Worm (Caenorhabditis elegans) whole organism, L3 larva: ENCODE results near the gene Y116A8C.40.

Source experiments
- R02D3.7 ChIP-seq: fragments of 150-350 bp; optimal IDR thresholded peaks from 2 replicates; lab custom pipeline; 2014; ENCODE audit warnings: missing biosample characterization, missing genetic modification characterization
- ZK546.5 ChIP-seq: sonication (generic microtip); optimal IDR thresholded peaks from 2 replicates; lab custom pipeline; 2017; ENCODE audit warnings: missing biosample characterization, missing genetic modification characterization
- aly-2 ChIP-seq: fragments of 150-350 bp; optimal IDR thresholded peaks from 2 replicates; lab custom pipeline; 2014; ENCODE audit warnings: missing biosample characterization, missing genetic modification characterization
- ama-1 ChIP-seq: fragments of 150-350 bp; optimal IDR thresholded peaks from 2 replicates; lab custom pipeline; 2018
- ceh-16 ChIP-seq: sonication (generic microtip); optimal IDR thresholded peaks from 2 replicates; lab custom pipeline; 2017; ENCODE audit warnings: missing biosample characterization, missing genetic modification characterization
- ceh-82 ChIP-seq: fragments of 150-350 bp; optimal IDR thresholded peaks from 2 replicates; lab custom pipeline; 2014; ENCODE audit warnings: missing biosample characterization, missing genetic modification characterization
- ceh-9 ChIP-seq: sonication (generic microtip); optimal IDR thresholded peaks from 2 replicates; lab custom pipeline; 2018; ENCODE audit warnings: missing biosample characterization, missing genetic modification characterization
- daf-12 ChIP-seq: fragments of 150-350 bp; optimal IDR thresholded peaks from 2 replicates; lab custom pipeline; 2014; ENCODE audit warnings: missing biosample characterization, missing genetic modification reagents, missing genetic modification characterization
- egl-27 ChIP-seq: sonication (generic microtip); optimal IDR thresholded peaks from 4 replicates; lab custom pipeline; 2017; ENCODE audit warnings: missing biosample characterization, missing genetic modification reagents, missing genetic modification characterization
- egl-5 ChIP-seq: fragments of 150-350 bp; optimal IDR thresholded peaks from 2 replicates; lab custom pipeline; 2017; ENCODE audit warnings: missing biosample characterization, missing genetic modification reagents, missing genetic modification characterization, inconsistent platforms
- elt-1 ChIP-seq: fragments of 150-350 bp; optimal IDR thresholded peaks from 2 replicates; lab custom pipeline; 2014; ENCODE audit warnings: missing biosample characterization, missing genetic modification characterization
- elt-2 ChIP-seq: sonication (generic microtip); optimal IDR thresholded peaks from 2 replicates; lab custom pipeline; 2016; ENCODE audit warnings: missing genetic modification reagents, mild to moderate bottlenecking, missing genetic modification characterization, missing compliant biosample characterization
- elt-3 ChIP-seq, 3 experiments: fragments of 150-350 bp in 1 of 3; sonication (generic microtip) in 2 of 3; optimal IDR thresholded peaks; 2 replicates in 2 of 3; 4 replicates in 1 of 3; lab custom pipeline; 2014 to 2017; ENCODE audit warnings: missing biosample characterization in 3 of 3, missing genetic modification characterization in 3 of 3
- eor-1 ChIP-seq, 2 experiments: fragments of 150-350 bp; optimal IDR thresholded peaks; 2 replicates each; lab custom pipeline; 2014 to 2018; ENCODE audit warnings: missing biosample characterization in 2 of 2, missing genetic modification characterization in 2 of 2
- fkh-10 ChIP-seq: sonication (generic microtip); optimal IDR thresholded peaks from 2 replicates; lab custom pipeline; 2017; ENCODE audit warnings: missing biosample characterization, missing genetic modification reagents, missing genetic modification characterization
- fkh-2 ChIP-seq: fragments of 150-350 bp; optimal IDR thresholded peaks from 2 replicates; lab custom pipeline; 2014; ENCODE audit warnings: missing biosample characterization, missing genetic modification reagents, missing genetic modification characterization
- fos-1 ChIP-seq: fragments of 150-350 bp; optimal IDR thresholded peaks from 2 replicates; lab custom pipeline; 2014; ENCODE audit warnings: missing biosample characterization, missing genetic modification characterization
- hmg-11 ChIP-seq: sonication (generic microtip); optimal IDR thresholded peaks from 2 replicates; lab custom pipeline; 2016; ENCODE audit warnings: missing genetic modification characterization, missing compliant biosample characterization
- lin-15B ChIP-seq: fragments of 150-350 bp; optimal IDR thresholded peaks from 2 replicates; lab custom pipeline; 2014; ENCODE audit warnings: missing biosample characterization, missing genetic modification characterization
- lin-39 ChIP-seq: fragments of 150-350 bp; optimal IDR thresholded peaks from 2 replicates; lab custom pipeline; 2018; ENCODE audit warnings: missing biosample characterization, missing genetic modification reagents, missing genetic modification characterization
- lsy-12 ChIP-seq: sonication (generic microtip); optimal IDR thresholded peaks from 2 replicates; lab custom pipeline; 2016; ENCODE audit warnings: mild to moderate bottlenecking, missing genetic modification characterization, missing compliant biosample characterization
- mdl-1 ChIP-seq: fragments of 150-350 bp; optimal IDR thresholded peaks from 2 replicates; lab custom pipeline; 2014; ENCODE audit warnings: missing biosample characterization, missing genetic modification characterization
- nfya-1 ChIP-seq: sonication (generic microtip); optimal IDR thresholded peaks from 2 replicates; lab custom pipeline; 2017; ENCODE audit warnings: missing genetic modification characterization, mild to moderate bottlenecking, missing compliant biosample characterization, antibody characterized with exemption, moderate library complexity; ENCODE audit not compliant: insufficient read depth
- nhr-23 ChIP-seq: fragments of 150-350 bp; optimal IDR thresholded peaks from 2 replicates; lab custom pipeline; 2014; ENCODE audit warnings: missing biosample characterization, missing genetic modification reagents, missing genetic modification characterization
- nhr-237 ChIP-seq: fragments of 150-350 bp; optimal IDR thresholded peaks from 2 replicates; lab custom pipeline; 2014; ENCODE audit warnings: missing biosample characterization, missing genetic modification characterization
- nhr-25 ChIP-seq: sonication (generic microtip); optimal IDR thresholded peaks from 2 replicates; lab custom pipeline; 2017; ENCODE audit warnings: missing biosample characterization, missing genetic modification characterization
- nhr-28 ChIP-seq: fragments of 150-350 bp; optimal IDR thresholded peaks from 2 replicates; lab custom pipeline; 2014; ENCODE audit warnings: missing biosample characterization, missing genetic modification characterization
- nhr-43 ChIP-seq: sonication (generic microtip); optimal IDR thresholded peaks from 2 replicates; lab custom pipeline; 2016; ENCODE audit warnings: mild to moderate bottlenecking, missing genetic modification characterization, missing compliant biosample characterization; ENCODE audit not compliant: poor library complexity, severe bottlenecking
- nhr-67 ChIP-seq: fragments of 150-350 bp; optimal IDR thresholded peaks from 2 replicates; lab custom pipeline; 2014; ENCODE audit warnings: missing biosample characterization, missing genetic modification characterization
- nhr-77 ChIP-seq: fragments of 150-350 bp; optimal IDR thresholded peaks from 2 replicates; lab custom pipeline; 2014; ENCODE audit warnings: missing biosample characterization, missing genetic modification characterization
- pqm-1 ChIP-seq: fragments of 150-350 bp; optimal IDR thresholded peaks from 2 replicates; lab custom pipeline; 2017; ENCODE audit warnings: missing biosample characterization, missing genetic modification characterization, inconsistent platforms
- skn-1 ChIP-seq: fragments of 150-350 bp; optimal IDR thresholded peaks from 2 replicates; lab custom pipeline; 2014; ENCODE audit warnings: missing biosample characterization, missing genetic modification characterization
- snpc-4 ChIP-seq: fragments of 150-350 bp; optimal IDR thresholded peaks from 2 replicates; lab custom pipeline; 2014; ENCODE audit warnings: missing biosample characterization, missing genetic modification characterization
- tbx-2 ChIP-seq: sonication (generic microtip); optimal IDR thresholded peaks from 2 replicates; lab custom pipeline; 2016; ENCODE audit warnings: mild to moderate bottlenecking, missing genetic modification characterization, missing compliant biosample characterization
- unc-39 ChIP-seq: sonication (generic microtip); optimal IDR thresholded peaks from 4 replicates; lab custom pipeline; 2017; ENCODE audit warnings: missing biosample characterization, missing genetic modification characterization
- zag-1 ChIP-seq: fragments of 150-350 bp; optimal IDR thresholded peaks from 2 replicates; lab custom pipeline; 2014; ENCODE audit warnings: missing biosample characterization, missing genetic modification characterization
- ztf-11 ChIP-seq: fragments of 150-350 bp; optimal IDR thresholded peaks from 2 replicates; lab custom pipeline; 2014; ENCODE audit warnings: missing biosample characterization, missing genetic modification characterization
- ztf-4 ChIP-seq: fragments of 150-350 bp; optimal IDR thresholded peaks from 2 replicates; lab custom pipeline; 2014; ENCODE audit warnings: missing biosample characterization, missing genetic modification characterization

The Y116A8C.40 gene

ce11 chrIV:17150871-17151270 lies at the start of gene Y116A8C.40:
Gene Y116A8C.40 (minus strand): TSS chrIV:17150971.
- TF ChIP-seq lsy-12 (tag; lab: Kevin White, UChicago): no peak
- TF ChIP-seq ztf-4: no peak
- TF ChIP-seq snpc-4 (tag; lab: Kevin White, UChicago): no peak
- TF ChIP-seq hmg-11: no peak
- no peak for TF ChIP-seq tbx-2 (tag; lab: Kevin White, UChicago)
- no peak for TF ChIP-seq R02D3.7 (tag; lab: Kevin White, UChicago)
- no peak for TF ChIP-seq elt-1 (tag; lab: Kevin White, UChicago)
- no peak for TF ChIP-seq eor-1 (tag; optimal IDR thresholded peaks at IDR 0.05; lab: Kevin White, UChicago)
- no peak for TF ChIP-seq ceh-16 (tag; lab: Kevin White, UChicago)
- no peak for TF ChIP-seq pqm-1 (tag; lab: Kevin White, UChicago)
- no peak for TF ChIP-seq nhr-43 (tag; lab: Kevin White, UChicago)
- no peak for TF ChIP-seq egl-5 (tag; lab: Kevin White, UChicago)
- TF ChIP-seq nhr-23: no peak
- TF ChIP-seq elt-3 (tag; optimal IDR thresholded peaks at IDR 0.05; lab: Kevin White, UChicago): no peak
- TF ChIP-seq lin-15B (tag; lab: Kevin White, UChicago): no peak
- TF ChIP-seq ceh-9 (tag; lab: Kevin White, UChicago): no peak
- TF ChIP-seq unc-39 (tag; lab: Kevin White, UChicago): no peak

- no peak for TF ChIP-seq unc-39 (tag; lab: Kevin White, UChicago)
- TF ChIP-seq nhr-43 (tag; lab: Kevin White, UChicago): no peak
- no peak for TF ChIP-seq elt-1 (tag; lab: Kevin White, UChicago)
- no peak for TF ChIP-seq nhr-23
- no peak for TF ChIP-seq eor-1 (tag; optimal IDR thresholded peaks at IDR 0.05; lab: Kevin White, UChicago)
Measured at ce11 chrIV:17199706-17200105, 48.9 kb upstream of the Y116A8C.40 start.

DNA sequence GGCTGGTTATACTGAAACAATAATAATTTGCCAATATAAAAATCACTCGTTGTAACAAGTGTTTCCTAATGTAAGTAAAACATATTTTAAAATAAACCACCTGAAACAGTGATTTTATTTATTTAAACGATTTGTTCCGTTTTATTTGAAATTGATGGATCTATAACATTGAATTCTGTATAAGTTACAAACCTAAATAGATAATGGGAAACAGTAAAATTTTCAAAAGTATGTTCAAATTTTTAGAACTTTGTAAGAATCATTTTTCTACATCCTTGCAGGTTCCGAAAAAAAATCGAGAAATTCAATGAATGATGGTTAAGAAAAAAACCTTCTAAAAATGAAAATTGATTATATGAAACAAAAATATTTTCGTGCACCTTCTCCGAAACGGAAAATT lies 42.7 kb upstream of the Y116A8C.40 start:
- TF ChIP-seq ceh-82 (tag; lab: Kevin White, UChicago) (no peak), ceh-16 (tag; lab: Kevin White, UChicago) (no peak), nhr-25 (tag; lab: Kevin White, UChicago) (no peak), ama-1 (lab: Kevin White, UChicago) (no peak), nhr-28 (tag; lab: Kevin White, UChicago) (no peak), fkh-10 (GFP tag; lab: Kevin White, UChicago) (no peak), aly-2 (no peak), daf-12 (tag; lab: Kevin White, UChicago) (no peak), nhr-237 (tag; lab: Kevin White, UChicago) (no peak), elt-2 (tag; lab: Kevin White, UChicago) (no peak), egl-27 (no peak), mdl-1 (tag; lab: Kevin White, UChicago) (no peak), ztf-4 (no peak), elt-3 (tag; optimal IDR thresholded peaks at IDR 0.05; lab: Kevin White, UChicago) (no peak), egl-5 (tag; lab: Kevin White, UChicago) (no peak), zag-1 (tag; lab: Kevin White, UChicago) (no peak), ztf-11 (tag; lab: Kevin White, UChicago) (no peak)
- TF ChIP-seq, all 47 proteins: peak for 0

ce11 chrIV:17191791-17192190 lies 41.0 kb upstream of the Y116A8C.40 start, which contains the start of gene flp-17:
Gene flp-17 (minus strand): TSS chrIV:17191891.
- TF ChIP-seq pqm-1 (tag; lab: Kevin White, UChicago) (no peak), skn-1 (no peak), mdl-1 (tag; lab: Kevin White, UChicago) (no peak), nhr-77 (tag; lab: Kevin White, UChicago) (no peak), nfya-1 (tag; lab: Kevin White, UChicago) (no peak), ZK546.5 (tag; lab: Kevin White, UChicago) (no peak), nhr-43 (tag; lab: Kevin White, UChicago) (no peak), ceh-16 (tag; lab: Kevin White, UChicago) (no peak)

ce11 chrIV:17189193-17189592 lies 38.4 kb upstream of the Y116A8C.40 start:
- no peak for TF ChIP-seq nhr-67 (tag; lab: Kevin White, UChicago)
- no peak for TF ChIP-seq fkh-2 (tag; lab: Kevin White, UChicago)
- no peak for TF ChIP-seq fos-1 (tag; lab: Kevin White, UChicago)
- no peak for TF ChIP-seq lin-15B (tag; lab: Kevin White, UChicago)
- no peak for TF ChIP-seq nfya-1 (tag; lab: Kevin White, UChicago)
- no peak for TF ChIP-seq nhr-77 (tag; lab: Kevin White, UChicago)
- TF ChIP-seq lin-39 (tag; lab: Kevin White, UChicago): no peak
- no peak for TF ChIP-seq aly-2
- no peak for TF ChIP-seq egl-27
